Worm (Caenorhabditis elegans): ENCODE data around the gene nhr-102.
"Not testable (repeated sequence)": the region's sequence is repeated elsewhere in the genome, so short reads cannot be mapped to it uniquely, and the experiment has no call there.

The nhr-102 gene

ce11 chrV:15870356-15870755 lies 5.9 kb downstream of the nhr-102 start, which contains the start of gene str-57:
TSS of gene str-57 (plus strand) at chrV:15870656.
- TF ChIP-seq him-1 (tag; optimal IDR thresholded peaks at IDR 0.05), result no peak
- TF ChIP-seq dao-5 (tag; optimal IDR thresholded peaks at IDR 0.05), result no peak
- TF ChIP-seq W03F9.2 (tag; optimal IDR thresholded peaks at IDR 0.05), result no peak

ce11 chrV:15867373-15867772 lies 8.8 kb downstream of the nhr-102 start, which contains the start of gene fbxa-197:
TSS of gene fbxa-197 (plus strand) at chrV:15867673.
- no peak for TF ChIP-seq dao-5 (tag; optimal IDR thresholded peaks at IDR 0.05)
- no peak for TF ChIP-seq W03F9.2 (tag; optimal IDR thresholded peaks at IDR 0.05)
- no peak for TF ChIP-seq him-1 (tag; optimal IDR thresholded peaks at IDR 0.05)

DNA sequence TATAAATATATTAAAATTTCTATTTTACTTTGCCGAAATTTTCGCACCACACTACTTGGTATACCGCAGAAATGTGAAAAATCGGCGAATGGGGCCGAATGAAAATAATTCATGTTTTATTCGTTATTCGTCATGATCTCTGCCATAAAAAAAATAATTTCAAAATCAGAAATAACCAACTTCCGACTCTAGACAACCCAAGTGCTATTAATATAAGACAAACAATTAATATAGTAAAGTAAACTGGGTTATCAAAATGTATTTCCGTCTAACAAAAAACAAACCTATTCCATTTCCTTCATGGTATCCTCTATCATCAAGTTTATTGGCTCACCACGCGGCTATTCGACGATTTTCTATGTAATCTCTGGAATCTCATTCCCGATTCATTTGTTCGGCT lies 10.4 kb downstream of the nhr-102 start, which contains the start of gene srh-293:
Gene srh-293 (plus strand): TSS at position 301 of the 400 bp plus-strand sequence.
- TF ChIP-seq him-1 (tag; optimal IDR thresholded peaks at IDR 0.05), result no peak
- TF ChIP-seq W03F9.2 (tag; optimal IDR thresholded peaks at IDR 0.05), result no peak
- no peak for TF ChIP-seq dao-5 (tag; optimal IDR thresholded peaks at IDR 0.05)

DNA sequence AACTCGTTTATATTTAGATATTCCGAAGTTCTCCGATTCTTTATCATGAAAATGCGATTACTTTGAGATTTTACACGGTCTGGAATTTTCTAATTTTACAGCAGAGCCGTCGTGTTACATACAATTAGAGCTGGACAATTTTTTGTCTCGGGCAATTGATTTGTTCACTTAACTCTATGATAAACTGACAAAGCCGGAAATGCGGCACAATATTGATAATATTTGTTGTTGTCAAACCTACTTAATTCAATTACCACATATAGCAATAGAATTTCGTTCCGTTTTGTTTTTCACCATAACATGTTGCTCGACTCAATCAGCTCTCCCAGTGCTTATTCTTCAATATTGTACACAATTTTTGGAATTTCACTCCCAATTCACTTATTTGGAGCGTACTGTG lies 13.2 kb downstream of the nhr-102 start, which contains the start of gene srh-299:
Gene srh-299 (plus strand): TSS at position 301 of the 400 bp plus-strand sequence.
- TF ChIP-seq W03F9.2 (tag; optimal IDR thresholded peaks at IDR 0.05) (no peak), dao-5 (tag; optimal IDR thresholded peaks at IDR 0.05) (no peak), him-1 (tag; optimal IDR thresholded peaks at IDR 0.05) (no peak)

DNA sequence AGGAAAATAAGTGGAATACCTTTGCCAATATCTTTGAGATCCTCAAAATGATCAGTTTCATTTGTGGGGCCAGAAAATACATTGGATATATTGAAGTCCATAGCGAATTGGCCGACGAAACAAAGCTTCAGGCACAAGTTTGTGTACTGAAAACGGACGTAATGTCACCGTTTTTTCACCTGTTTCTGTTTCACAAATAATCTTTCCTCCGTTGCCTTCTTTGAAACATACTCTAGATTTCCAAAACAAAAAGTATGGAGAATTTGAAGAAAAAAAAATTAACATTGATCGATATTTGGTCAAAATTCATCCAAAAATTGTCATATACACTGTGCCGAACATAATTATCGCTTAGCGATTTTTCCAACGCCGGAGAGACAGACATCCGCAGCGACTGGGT lies 13.6 kb downstream of the nhr-102 start, which contains the start of gene srz-12:
Gene srz-12 (minus strand): TSS at position 101 of the 400 bp plus-strand sequence.
- TF ChIP-seq dao-5 (tag; optimal IDR thresholded peaks at IDR 0.05), result no peak
- no peak for TF ChIP-seq him-1 (tag; optimal IDR thresholded peaks at IDR 0.05)
- no peak for TF ChIP-seq W03F9.2 (tag; optimal IDR thresholded peaks at IDR 0.05)

DNA sequence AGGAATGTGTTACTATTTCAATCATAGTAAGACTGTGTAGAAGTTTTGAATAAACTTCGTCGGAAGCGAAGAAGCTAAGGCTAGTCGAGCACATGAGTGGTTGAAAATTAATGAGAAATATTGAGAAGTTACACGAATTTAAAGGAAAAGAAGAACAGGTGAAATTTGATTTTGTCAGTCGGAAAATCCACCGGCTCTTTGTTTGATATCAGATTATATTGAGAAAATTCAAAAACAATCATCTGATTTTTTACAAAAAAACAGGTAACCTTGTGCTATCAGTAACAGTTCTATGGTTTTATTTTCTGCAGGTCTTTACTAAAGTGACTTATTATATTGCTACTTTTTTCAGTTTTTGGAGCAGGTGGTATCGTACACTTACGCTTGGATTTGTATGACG lies 17.9 kb downstream of the nhr-102 start, which contains the start of gene srh-148:
Gene srh-148 (minus strand): TSS at position 101 of the 400 bp plus-strand sequence.
- no peak for TF ChIP-seq him-1 (tag; optimal IDR thresholded peaks at IDR 0.05)
- TF ChIP-seq dao-5 (tag; optimal IDR thresholded peaks at IDR 0.05), result no peak
- TF ChIP-seq W03F9.2 (tag; optimal IDR thresholded peaks at IDR 0.05), result no peak

ce11 chrV:15850276-15850811 lies 25.9 kb downstream of the nhr-102 start, which contains the start of gene srh-147:
TSS of gene srh-147 (minus strand) at chrV:15850326.
- not testable (repeated sequence) for TF ChIP-seq dao-5, him-1, W03F9.2 (tag; optimal IDR thresholded peaks at IDR 0.05)

ce11 chrV:15841095-15841494 lies 35.1 kb downstream of the nhr-102 start, which contains the start of gene srh-149:
TSS of gene srh-149 (minus strand) at chrV:15841195.
- TF ChIP-seq W03F9.2 (tag; optimal IDR thresholded peaks at IDR 0.05) (no peak), dao-5 (tag; optimal IDR thresholded peaks at IDR 0.05) (no peak), him-1 (tag; optimal IDR thresholded peaks at IDR 0.05) (no peak)

ce11 chrV:15833622-15834021 lies 42.6 kb downstream of the nhr-102 start, which contains the start of gene srbc-54:
TSS of gene srbc-54 (minus strand) at chrV:15833722.
- TF ChIP-seq dao-5 (tag; optimal IDR thresholded peaks at IDR 0.05) (no peak), him-1 (tag; optimal IDR thresholded peaks at IDR 0.05) (no peak), W03F9.2 (tag; optimal IDR thresholded peaks at IDR 0.05) (no peak)

DNA sequence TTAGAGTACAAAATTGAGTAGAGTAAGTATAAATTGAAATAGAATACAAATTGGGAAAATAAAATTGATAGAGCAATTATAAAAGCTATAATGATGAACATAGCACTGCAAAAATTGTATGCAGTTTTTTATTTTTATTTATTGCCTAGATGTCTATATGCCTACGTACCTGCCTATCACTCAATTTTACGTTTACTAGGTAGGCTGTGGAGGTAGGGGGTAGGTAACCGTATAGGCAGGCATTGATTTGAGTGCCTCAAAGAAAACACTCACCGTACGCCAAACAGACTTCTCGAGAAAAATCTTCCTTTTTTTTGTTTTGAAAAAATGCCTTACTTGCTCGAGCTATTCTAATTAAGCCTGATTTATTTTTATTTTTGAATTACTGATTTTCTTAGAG lies 44.6 kb downstream of the nhr-102 start, which contains the start of gene srbc-56:
Gene srbc-56 (minus strand): TSS at position 101 of the 400 bp plus-strand sequence.
- no peak for TF ChIP-seq W03F9.2 (tag; optimal IDR thresholded peaks at IDR 0.05)
- TF ChIP-seq him-1 (tag; optimal IDR thresholded peaks at IDR 0.05), result no peak
- TF ChIP-seq dao-5 (tag; optimal IDR thresholded peaks at IDR 0.05), result no peak

- no peak for TF ChIP-seq dao-5 (tag; optimal IDR thresholded peaks at IDR 0.05)
- TF ChIP-seq W03F9.2 (tag; optimal IDR thresholded peaks at IDR 0.05), result no peak
- TF ChIP-seq him-1 (tag; optimal IDR thresholded peaks at IDR 0.05), result no peak
Observed at ce11 chrV:15829907-15830306, 46.3 kb downstream of the nhr-102 start, which contains the start of gene srbc-55. TSS of gene srbc-55 (minus strand) at chrV:15830007.

- no peak for TF ChIP-seq him-1 (tag; optimal IDR thresholded peaks at IDR 0.05)
Observed at ce11 chrV:15826110-15826509, 50.1 kb downstream of the nhr-102 start, which contains the start of gene srbc-51. TSS of gene srbc-51 (plus strand) at chrV:15826410.

DNA sequence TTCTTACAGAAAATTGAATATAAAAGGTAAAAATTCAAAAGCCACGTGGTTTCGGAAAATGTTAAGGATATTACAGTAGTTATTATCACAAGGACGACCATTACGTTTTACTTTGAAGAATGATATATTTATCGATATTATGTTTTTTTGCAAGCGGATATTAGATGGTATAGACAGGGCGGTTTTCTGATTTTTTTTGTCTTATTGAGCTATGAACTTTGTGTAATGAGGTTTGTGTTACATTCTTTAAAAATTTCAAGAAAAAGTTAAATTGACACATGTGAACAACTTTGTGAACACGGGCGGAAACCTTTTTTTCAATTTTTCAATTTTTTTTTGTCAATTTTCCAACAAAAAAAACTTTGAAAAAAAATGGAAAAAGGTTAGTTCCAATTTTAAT lies 51.3 kb downstream of the nhr-102 start, which contains the start of gene srbc-50:
Gene srbc-50 (minus strand): TSS at position 101 of the 400 bp plus-strand sequence.
- TF ChIP-seq dao-5 (tag; optimal IDR thresholded peaks at IDR 0.05), result no peak
- TF ChIP-seq him-1 (tag; optimal IDR thresholded peaks at IDR 0.05), result no peak

Measured in whole organism, L4/young adult.